Worm (Caenorhabditis elegans) whole organism, late embryonic: ENCODE measurements around the gene ceh-100.

Experiments
- F13H6.1 ChIP-seq: sonication (generic microtip); optimal IDR thresholded peaks from 2 replicates; lab custom pipeline; 2016; ENCODE audit warnings: missing genetic modification characterization, missing compliant biosample characterization
- lim-6 ChIP-seq: sonication (generic microtip); optimal IDR thresholded peaks from 2 replicates; lab custom pipeline; 2016; ENCODE audit warnings: missing genetic modification characterization, missing compliant biosample characterization
- pha-4 ChIP-seq: fragments of 150-350 bp; optimal IDR thresholded peaks from 2 replicates; lab custom pipeline; 2018; ENCODE audit warnings: missing biosample characterization, missing genetic modification reagents, missing genetic modification characterization
- ref-2 ChIP-seq: sonication (generic microtip); optimal IDR thresholded peaks from 2 replicates; lab custom pipeline; 2016; ENCODE audit warnings: missing genetic modification characterization, missing compliant biosample characterization
- tbx-2 ChIP-seq: sonication (generic microtip); optimal IDR thresholded peaks from 2 replicates; lab custom pipeline; 2016; ENCODE audit warnings: missing genetic modification characterization, missing compliant biosample characterization

- TF ChIP-seq lim-6 (tag; lab: Kevin White, UChicago) (no peak), ref-2 (tag; lab: Kevin White, UChicago) (no peak), F13H6.1 (tag; lab: Kevin White, UChicago) (no peak), pha-4 (tag; lab: Kevin White, UChicago) (no peak), tbx-2 (tag; lab: Kevin White, UChicago) (no peak)
These were observed 57.1 kb downstream of the ceh-100 start, which contains the start of the genes F49C5.5 and F49C5.10 for ce11 chrII:12546413-12546812.
